Worm (Caenorhabditis elegans): ENCODE measurements around the gene clec-61.

DNA sequence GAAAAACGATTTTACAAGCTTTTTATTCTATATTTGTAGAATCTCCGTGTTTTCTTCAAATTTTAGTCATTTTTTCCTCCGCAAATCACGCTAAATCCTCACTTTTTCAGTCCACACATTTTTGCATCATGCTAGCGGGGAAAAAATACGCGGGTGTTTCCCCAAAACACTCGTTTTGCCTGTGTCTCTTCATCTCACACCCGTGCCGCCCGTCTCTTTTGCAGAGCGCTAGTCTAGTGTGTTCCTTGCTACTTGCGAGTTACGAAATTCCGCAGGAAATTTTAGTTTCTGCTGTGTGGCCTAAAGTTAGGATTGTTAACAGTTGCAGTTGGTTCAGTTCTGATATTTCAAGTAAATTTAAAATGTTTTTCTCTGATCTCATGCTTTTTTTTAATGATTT lies 44.6 kb downstream of the clec-61 start:
- TF ChIP-seq lin-13 (GFP tag; optimal IDR thresholded peaks at IDR 0.05) (no peak), jun-1 (tag; optimal IDR thresholded peaks at IDR 0.05) (no peak), lim-7 (GFP tag; IDR thresholded peaks at IDR 0.05) (no peak), dmd-8 (GFP tag; IDR thresholded peaks at IDR 0.05) (no peak), zfp-2 (tag; optimal IDR thresholded peaks at IDR 0.05) (no peak), hmg-1.1 (GFP tag; IDR thresholded peaks at IDR 0.05) (peak; percentile 64), ces-1 (GFP tag; optimal IDR thresholded peaks at IDR 0.05) (no peak), unc-39 (tag; optimal IDR thresholded peaks at IDR 0.05) (no peak), daf-12 (tag; optimal IDR thresholded peaks at IDR 0.05) (no peak), egl-27 (tag; optimal IDR thresholded peaks at IDR 0.05) (no peak), set-16 (GFP tag; IDR thresholded peaks at IDR 0.05) (no peak), nhr-11 (tag; optimal IDR thresholded peaks at IDR 0.05) (peak; percentile 75), nhr-76 (tag; optimal IDR thresholded peaks at IDR 0.05) (no peak), lin-15B (tag; optimal IDR thresholded peaks at IDR 0.05) (no peak)

Data from whole organism, L4 larva.